Worm (Caenorhabditis elegans): ENCODE data around the gene F53F4.4.

- TF ChIP-seq W03F9.2 (tag; optimal IDR thresholded peaks at IDR 0.05) = no peak
- TF ChIP-seq him-1 (tag; optimal IDR thresholded peaks at IDR 0.05) = no peak
Observed at ce11 chrV:13634149-13634548, 41.0 kb downstream of the F53F4.4 start, which contains the start of gene H37A05.2.
